Worm (Caenorhabditis elegans) whole organism, L4 larva: ENCODE data around the gene irld-6.

Experiments
- D1046.2 ChIP-seq: fragments of 200-800 bp; sonication (Bioruptor generic); IDR thresholded peaks from 2 replicates; pipeline ENCODE4 v1.3.6; 2022; ENCODE audit warnings: missing genetic modification characterization, missing compliant biosample characterization
- F44E2.7 ChIP-seq: fragments of 200-800 bp; sonication (Bioruptor generic); IDR thresholded peaks from 2 replicates; pipeline ENCODE4 v2.1.2; 2022; ENCODE audit warnings: missing genetic modification characterization, missing compliant biosample characterization
- T26A8.4 ChIP-seq: fragments of 200-800 bp; sonication (Bioruptor generic); IDR thresholded peaks from 2 replicates; pipeline ENCODE4 v1.3.6; 2022; ENCODE audit warnings: missing genetic modification characterization, missing compliant biosample characterization
- Y48G9A.11 ChIP-seq: fragments of 200-800 bp; sonication (Bioruptor generic); IDR thresholded peaks from 2 replicates; pipeline ENCODE4 v1.3.6; 2022; ENCODE audit warnings: missing genetic modification reagents, missing genetic modification characterization, missing compliant biosample characterization
- ZK337.2 ChIP-seq: fragments of 200-800 bp; sonication (Bioruptor generic); IDR thresholded peaks from 2 replicates; pipeline ENCODE4 v1.3.6; 2022; ENCODE audit warnings: missing genetic modification reagents, missing genetic modification characterization, missing compliant biosample characterization
- aha-1 ChIP-seq: fragments of 150-350 bp; peaks from one replicate; lab custom pipeline; 2014; ENCODE audit warnings: missing biosample characterization, missing genetic modification characterization
- ama-1 ChIP-seq: fragments of 150-350 bp; optimal IDR thresholded peaks from 2 replicates; lab custom pipeline; 2014; ENCODE audit warnings: inconsistent platforms, mixed read lengths
- ceh-82 ChIP-seq: sonication (generic microtip); optimal IDR thresholded peaks from 2 replicates; lab custom pipeline; 2017; ENCODE audit warnings: missing biosample characterization, missing genetic modification characterization
- daf-16 ChIP-seq, 3 experiments: sonication (generic microtip); optimal IDR thresholded peaks; 2 replicates each; lab custom pipeline; 2016 to 2017; ENCODE audit warnings: missing genetic modification characterization in 3 of 3, missing genetic modification reagents in 3 of 3, mild to moderate bottlenecking in 2 of 3, missing compliant biosample characterization in 2 of 3, missing biosample characterization in 1 of 3, moderate library complexity in 1 of 3
- daf-8 ChIP-seq: fragments of 200-800 bp; sonication (Bioruptor generic); IDR thresholded peaks from 2 replicates; pipeline ENCODE4 v1.3.6; 2022; ENCODE audit warnings: missing genetic modification characterization, missing compliant biosample characterization
- dmd-6 ChIP-seq: fragments of 200-800 bp; sonication (Bioruptor generic); IDR thresholded peaks from 2 replicates; pipeline ENCODE4 v1.3.6; 2022; ENCODE audit warnings: missing genetic modification reagents, missing genetic modification characterization, missing compliant biosample characterization
- dmd-9 ChIP-seq: fragments of 200-800 bp; sonication (Bioruptor generic); IDR thresholded peaks from 2 replicates; pipeline ENCODE4 v1.3.6; 2022; ENCODE audit warnings: missing genetic modification reagents, missing genetic modification characterization, missing compliant biosample characterization
- dve-1 ChIP-seq: sonication (generic microtip); optimal IDR thresholded peaks from 2 replicates; lab custom pipeline; 2017; ENCODE audit warnings: antibody characterized with exemption, mild to moderate bottlenecking, missing genetic modification characterization, missing compliant biosample characterization; ENCODE audit not compliant: insufficient read depth
- egl-27 ChIP-seq: sonication (generic microtip); optimal IDR thresholded peaks from 3 replicates; lab custom pipeline; 2017; ENCODE audit warnings: missing biosample characterization, missing genetic modification reagents, missing genetic modification characterization
- egl-43 ChIP-seq: fragments of 200-800 bp; sonication (Bioruptor generic); IDR thresholded peaks from 2 replicates; pipeline ENCODE4 v1.3.6; 2022; ENCODE audit warnings: missing genetic modification reagents, missing genetic modification characterization, missing compliant biosample characterization
- hlh-11 ChIP-seq: fragments of 200-800 bp; sonication (Bioruptor generic); optimal IDR thresholded peaks from 2 replicates; lab custom pipeline; 2018; ENCODE audit warnings: mild to moderate bottlenecking, missing genetic modification characterization, missing compliant biosample characterization
- hlh-30 ChIP-seq: sonication (generic microtip); optimal IDR thresholded peaks from 2 replicates; lab custom pipeline; 2017; ENCODE audit warnings: antibody characterized with exemption, mild to moderate bottlenecking, missing genetic modification characterization, missing compliant biosample characterization; ENCODE audit not compliant: insufficient read depth
- hmg-1.1 ChIP-seq: fragments of 200-800 bp; sonication (Bioruptor generic); IDR thresholded peaks from 2 replicates; pipeline ENCODE4 v1.3.6; 2022; ENCODE audit warnings: missing genetic modification reagents, missing genetic modification characterization, missing compliant biosample characterization
- jun-1 ChIP-seq: fragments of 150-350 bp; optimal IDR thresholded peaks from 2 replicates; lab custom pipeline; 2014; ENCODE audit warnings: missing biosample characterization, missing genetic modification reagents, missing genetic modification characterization
- lim-7 ChIP-seq: fragments of 200-800 bp; sonication (Bioruptor generic); IDR thresholded peaks from 2 replicates; pipeline ENCODE4 v1.3.6; 2022; ENCODE audit warnings: missing genetic modification characterization, missing compliant biosample characterization
- lsy-2 ChIP-seq, 2 experiments: fragments of 150-350 bp in 1 of 2; sonication (generic microtip) in 1 of 2; optimal IDR thresholded peaks; 2 replicates each; lab custom pipeline; 2014 to 2017; ENCODE audit warnings: missing biosample characterization in 2 of 2, missing genetic modification characterization in 2 of 2
- madf-9 ChIP-seq: fragments of 200-800 bp; sonication (Bioruptor generic); conservative IDR thresholded peaks from 2 replicates; pipeline ENCODE4 v1.3.6; 2022; ENCODE audit warnings: missing genetic modification reagents, missing genetic modification characterization, missing compliant biosample characterization
- mdl-1 ChIP-seq, 2 experiments: fragments of 150-350 bp in 1 of 2; sonication (generic microtip) in 1 of 2; optimal IDR thresholded peaks; 2 replicates each; lab custom pipeline; 2014 to 2017; ENCODE audit warnings: missing biosample characterization in 2 of 2, missing genetic modification characterization in 2 of 2
- mdt-29 ChIP-seq: fragments of 200-800 bp; sonication (Bioruptor generic); IDR thresholded peaks from 2 replicates; pipeline ENCODE4 v1.3.6; 2022; ENCODE audit warnings: missing genetic modification reagents, missing genetic modification characterization, missing compliant biosample characterization
- mep-1 ChIP-seq: fragments of 150-350 bp; sonication (generic microtip); optimal IDR thresholded peaks from 3 replicates; lab custom pipeline; 2014; ENCODE audit warnings: missing biosample characterization, missing genetic modification characterization
- nhr-10 ChIP-seq: fragments of 150-350 bp; optimal IDR thresholded peaks from 2 replicates; lab custom pipeline; 2014; ENCODE audit warnings: missing biosample characterization, missing genetic modification characterization
- nhr-11 ChIP-seq: fragments of 150-350 bp; optimal IDR thresholded peaks from 2 replicates; lab custom pipeline; 2014; ENCODE audit warnings: missing biosample characterization, missing genetic modification characterization
- nhr-6 ChIP-seq: fragments of 150-350 bp; optimal IDR thresholded peaks from 2 replicates; lab custom pipeline; 2014; ENCODE audit warnings: missing biosample characterization, missing genetic modification characterization
- pha-4 ChIP-seq, 2 experiments: fragments of 150-350 bp in 1 of 2; fragments of 200-800 bp in 1 of 2; sonication (Bioruptor generic) in 1 of 2; IDR thresholded peaks in 1 of 2; optimal IDR thresholded peaks in 1 of 2; 2 replicates each; pipeline versions ENCODE4 v1.3.6 to Lab custom; 2014 to 2022; ENCODE audit warnings: missing genetic modification characterization in 2 of 2, missing genetic modification reagents in 2 of 2, missing biosample characterization in 1 of 2, missing compliant biosample characterization in 1 of 2
- php-3 ChIP-seq: fragments of 200-800 bp; sonication (Bioruptor generic); IDR thresholded peaks from 2 replicates; pipeline ENCODE4 v1.3.6; 2022; ENCODE audit warnings: missing genetic modification reagents, missing genetic modification characterization, missing compliant biosample characterization
- rbr-2 ChIP-seq: sonication (generic microtip); optimal IDR thresholded peaks from 2 replicates; lab custom pipeline; 2016; ENCODE audit warnings: missing genotype, missing genetic modification characterization, missing compliant biosample characterization
- set-16 ChIP-seq: fragments of 200-800 bp; sonication (Bioruptor generic); IDR thresholded peaks from 2 replicates; pipeline ENCODE4 v1.3.6; 2022; ENCODE audit warnings: missing genetic modification reagents, missing genetic modification characterization, missing compliant biosample characterization
- snpc-1.2 ChIP-seq: fragments of 200-800 bp; sonication (Bioruptor generic); IDR thresholded peaks from 2 replicates; pipeline ENCODE4 v1.3.6; 2022; ENCODE audit warnings: missing genetic modification reagents, missing genetic modification characterization, missing compliant biosample characterization
- spr-1 ChIP-seq: sonication (generic microtip); optimal IDR thresholded peaks from 2 replicates; lab custom pipeline; 2016; ENCODE audit warnings: mild to moderate bottlenecking, missing genetic modification characterization, missing compliant biosample characterization
- tag-97 ChIP-seq: fragments of 200-800 bp; sonication (Bioruptor generic); IDR thresholded peaks from 2 replicates; pipeline ENCODE4 v1.3.6; 2022; ENCODE audit warnings: missing genetic modification characterization, missing compliant biosample characterization
- unc-130 ChIP-seq: sonication (generic microtip); optimal IDR thresholded peaks from 2 replicates; lab custom pipeline; 2016; ENCODE audit warnings: missing genetic modification reagents, missing genetic modification characterization, missing compliant biosample characterization
- unc-62 ChIP-seq, 3 experiments: fragments of 150-350 bp in 1 of 3; sonication (generic microtip); optimal IDR thresholded peaks in 2 of 3; peaks in 1 of 3; 1 replicate in 1 of 3; 2 replicates in 2 of 3; lab custom pipeline; 2014 to 2017; ENCODE audit warnings: missing biosample characterization in 3 of 3, missing genetic modification characterization in 3 of 3, missing genetic modification reagents in 3 of 3, missing genotype in 1 of 3
- zag-1 ChIP-seq: fragments of 150-350 bp; optimal IDR thresholded peaks from 2 replicates; lab custom pipeline; 2014; ENCODE audit warnings: missing biosample characterization, missing genetic modification characterization
- zfp-3 ChIP-seq: fragments of 200-800 bp; sonication (Bioruptor generic); conservative IDR thresholded peaks from 2 replicates; pipeline ENCODE4 v1.3.6; 2022; ENCODE audit warnings: missing genetic modification reagents, missing genetic modification characterization, missing compliant biosample characterization
- zip-2 ChIP-seq: fragments of 150-350 bp; optimal IDR thresholded peaks from 2 replicates; lab custom pipeline; 2014; ENCODE audit warnings: missing biosample characterization, missing genetic modification characterization
- ztf-11 ChIP-seq: fragments of 150-350 bp; optimal IDR thresholded peaks from 2 replicates; lab custom pipeline; 2014; ENCODE audit warnings: missing biosample characterization, missing genetic modification characterization

The irld-6 gene

ce11 chrV:10724472-10724871 is 32.1 kb downstream of the irld-6 start:
- TF ChIP-seq ztf-11 (no peak), mdt-29 (GFP tag; lab: Robert Waterston, UW) (no peak), hlh-30 (peak; percentile 70), hlh-11 (tag; lab: Kevin White, UChicago) (peak; percentile 4), aha-1 (tag; lab: Kevin White, UChicago) (peak; percentile 89), madf-9 (no peak), ceh-82 (tag; lab: Kevin White, UChicago) (no peak), zip-2 (tag; lab: Kevin White, UChicago) (no peak)

- TF ChIP-seq pha-4 (GFP tag; IDR thresholded peaks at IDR 0.05; lab: Robert Waterston, UW) (no peak), pha-4 (tag; optimal IDR thresholded peaks at IDR 0.05; lab: Kevin White, UChicago) (no peak), daf-8 (no peak), ama-1 (lab: Kevin White, UChicago) (no peak), nhr-11 (tag; lab: Kevin White, UChicago) (peak; percentile 34), rbr-2 (tag; lab: Kevin White, UChicago) (no peak), daf-16 (GFP tag; optimal IDR thresholded peaks at IDR 0.05; lab: Kevin White, UChicago) (peak in 1 of 2 experiments; percentile 41), daf-16 (tag; optimal IDR thresholded peaks at IDR 0.05; lab: Kevin White, UChicago) (no peak), egl-27 (tag; lab: Kevin White, UChicago) (no peak), jun-1 (tag; lab: Kevin White, UChicago) (no peak), egl-43 (GFP tag; lab: Robert Waterston, UW) (no peak), unc-62 (GFP tag; optimal IDR thresholded peaks at IDR 0.05 in 1 of 2; lab: Kevin White, UChicago) (peak in 1 of 2 experiments; percentile 99), unc-62 (tag; optimal IDR thresholded peaks at IDR 0.05; lab: Kevin White, UChicago) (no peak)
Observed at ce11 chrV:10723583-10723982, 33.0 kb downstream of the irld-6 start.

- TF ChIP-seq aha-1 (tag; lab: Kevin White, UChicago) (peak; percentile 89), madf-9 (no peak), unc-62 (GFP tag; optimal IDR thresholded peaks at IDR 0.05 in 1 of 2; lab: Kevin White, UChicago) (peak in 1 of 2 experiments; percentile 25), unc-62 (tag; optimal IDR thresholded peaks at IDR 0.05; lab: Kevin White, UChicago) (no peak), mep-1 (tag; lab: Kevin White, UChicago) (peak; percentile 4), set-16 (GFP tag; lab: Robert Waterston, UW) (no peak), D1046.2 (GFP tag; lab: Robert Waterston, UW) (no peak), dmd-6 (GFP tag; lab: Robert Waterston, UW) (no peak), ZK337.2 (no peak), zfp-3 (GFP tag; lab: Robert Waterston, UW) (no peak), pha-4 (GFP tag; IDR thresholded peaks at IDR 0.05; lab: Robert Waterston, UW) (no peak), pha-4 (tag; optimal IDR thresholded peaks at IDR 0.05; lab: Kevin White, UChicago) (peak; percentile 17), mdl-1 (tag; optimal IDR thresholded peaks at IDR 0.05; lab: Kevin White, UChicago) (peak in 1 of 2 experiments; percentile 68), zag-1 (no peak), rbr-2 (tag; lab: Kevin White, UChicago) (peak; percentile 0), snpc-1.2 (GFP tag; lab: Robert Waterston, UW) (no peak), lim-7 (GFP tag; lab: Robert Waterston, UW) (no peak), nhr-10 (tag; lab: Kevin White, UChicago) (no peak), spr-1 (no peak), F44E2.7 (GFP tag; lab: Robert Waterston, UW) (no peak), php-3 (GFP tag; lab: Robert Waterston, UW) (no peak), daf-8 (no peak), lsy-2 (tag; optimal IDR thresholded peaks at IDR 0.05; lab: Kevin White, UChicago) (peak in 1 of 2 experiments; percentile 19), tag-97 (no peak), T26A8.4 (GFP tag; lab: Robert Waterston, UW) (no peak), nhr-6 (tag; lab: Kevin White, UChicago) (peak; percentile 30), unc-130 (GFP tag; lab: Kevin White, UChicago) (no peak), Y48G9A.11 (GFP tag; lab: Robert Waterston, UW) (no peak), hlh-30 (peak; percentile 89), dmd-9 (GFP tag; lab: Robert Waterston, UW) (no peak), hmg-1.1 (GFP tag; lab: Robert Waterston, UW) (no peak), dve-1 (tag; lab: Kevin White, UChicago) (peak; percentile 61)
Observed at ce11 chrV:10723181-10723580, 33.4 kb downstream of the irld-6 start.
